Fruit fly (Drosophila melanogaster) whole organism, embryonic: ENCODE data around the gene Arl8.

Experiments used
- Abd-B ChIP-seq: fragments of 200-800 bp; sonication (Bioruptor generic); optimal IDR thresholded peaks from 2 replicates; lab custom pipeline; 2018; ENCODE audit warnings: missing biosample characterization, mild to moderate bottlenecking, missing genetic modification characterization, moderate library complexity
- Awh ChIP-seq: fragments of 200-800 bp; sonication (Bioruptor generic); IDR thresholded peaks from 2 replicates; pipeline ENCODE4, ENCODE4 v1.3.6; 2022; ENCODE audit warnings: missing biosample characterization, missing genetic modification characterization
- B-H1 ChIP-seq: fragments of 200-800 bp; sonication (Bioruptor generic); IDR thresholded peaks from 3 replicates; pipeline ENCODE4 v1.3.6; 2022; ENCODE audit warnings: missing biosample characterization, missing genetic modification characterization
- CG11247 ChIP-seq: fragments of 200-800 bp; sonication (Bioruptor generic); IDR thresholded peaks from 2 replicates; pipeline ENCODE4 v1.3.6; 2022; ENCODE audit warnings: missing biosample characterization, missing genetic modification characterization
- CG11560 ChIP-seq: fragments of 200-800 bp; sonication (Bioruptor generic); IDR thresholded peaks from 3 replicates; pipeline ENCODE4 v1.3.6; 2022; ENCODE audit warnings: missing biosample characterization, missing genetic modification characterization
- CG12071 ChIP-seq: fragments of 200-800 bp; sonication (Bioruptor generic); optimal IDR thresholded peaks from 3 replicates; lab custom pipeline; 2018; ENCODE audit warnings: missing biosample characterization, mild to moderate bottlenecking, missing genetic modification characterization
- CG12299 ChIP-seq: fragments of 200-800 bp; sonication (Bioruptor generic); optimal IDR thresholded peaks from 2 replicates; lab custom pipeline; 2018; ENCODE audit warnings: missing biosample characterization, mild to moderate bottlenecking, missing genetic modification characterization
- CG1233 ChIP-seq: fragments of 200-800 bp; sonication (Bioruptor generic); optimal IDR thresholded peaks from 4 replicates; lab custom pipeline; 2018; ENCODE audit warnings: missing biosample characterization, mild to moderate bottlenecking, missing genetic modification characterization
- CG12659 ChIP-seq: fragments of 200-800 bp; sonication (Bioruptor generic); optimal IDR thresholded peaks from 3 replicates; lab custom pipeline; 2017; ENCODE audit warnings: mild to moderate bottlenecking, missing biosample characterization, missing genetic modification reagents, missing genetic modification characterization
- CG12744 ChIP-seq: fragments of 200-800 bp; sonication (Bioruptor generic); optimal IDR thresholded peaks from 2 replicates; lab custom pipeline; 2016; ENCODE audit warnings: missing biosample characterization, missing genetic modification characterization
- CG12769 ChIP-seq: fragments of 200-800 bp; sonication (Bioruptor generic); optimal IDR thresholded peaks from 2 replicates; lab custom pipeline; 2019; ENCODE audit warnings: missing biosample characterization, mild to moderate bottlenecking, missing genetic modification characterization, moderate library complexity
- CG13424 ChIP-seq: fragments of 200-800 bp; sonication (Bioruptor generic); optimal IDR thresholded peaks from 2 replicates; lab custom pipeline; 2019; ENCODE audit warnings: missing biosample characterization, mild to moderate bottlenecking, missing genetic modification characterization, moderate library complexity
- CG17328 ChIP-seq: fragments of 200-800 bp; sonication (Bioruptor generic); IDR thresholded peaks from 2 replicates; pipeline ENCODE4 v1.3.6; 2022; ENCODE audit warnings: missing biosample characterization, missing genetic modification characterization
- CG17802 ChIP-seq: fragments of 200-800 bp; sonication (Bioruptor generic); optimal IDR thresholded peaks from 2 replicates; lab custom pipeline; 2018; ENCODE audit warnings: missing biosample characterization, mild to moderate bottlenecking, missing genetic modification characterization, moderate library complexity
- CG2199 ChIP-seq: fragments of 200-800 bp; sonication (Bioruptor generic); IDR thresholded peaks from 3 replicates; pipeline ENCODE4 v1.3.6; 2022; ENCODE audit warnings: missing biosample characterization, missing genetic modification characterization
- CG3847 ChIP-seq: fragments of 200-800 bp; sonication (Bioruptor generic); IDR thresholded peaks from 2 replicates; pipeline ENCODE4 v1.3.6; 2022; ENCODE audit warnings: missing biosample characterization, missing genetic modification characterization
- CG4404 ChIP-seq: fragments of 200-800 bp; sonication (Bioruptor generic); IDR thresholded peaks from 2 replicates; pipeline ENCODE4 v1.3.6; 2022; ENCODE audit warnings: missing biosample characterization, missing genetic modification characterization
- CG7839 ChIP-seq: fragments of 200-800 bp; sonication (Bioruptor generic); optimal IDR thresholded peaks from 3 replicates; lab custom pipeline; 2018; ENCODE audit warnings: missing biosample characterization, mild to moderate bottlenecking, missing genetic modification characterization, moderate library complexity
- CG9437 ChIP-seq: fragments of 200-800 bp; sonication (Bioruptor generic); optimal IDR thresholded peaks from 2 replicates; lab custom pipeline; 2018; ENCODE audit warnings: missing biosample characterization, mild to moderate bottlenecking, missing genetic modification characterization
- D ChIP-seq, 2 experiments: fragments of 200-800 bp in 1 of 2; fragments of >200 bp in 1 of 2; sonication (Bioruptor generic) in 1 of 2; optimal IDR thresholded peaks; 2 replicates in 1 of 2; 3 replicates in 1 of 2; lab custom pipeline; 2017; ENCODE audit warnings: mild to moderate bottlenecking in 1 of 2, missing biosample characterization in 1 of 2, missing genetic modification characterization in 1 of 2, missing genetic modification reagents in 1 of 2
- D19B ChIP-seq: fragments of 200-800 bp; sonication (Bioruptor generic); optimal IDR thresholded peaks from 2 replicates; lab custom pipeline; 2017; ENCODE audit warnings: missing biosample characterization, mild to moderate bottlenecking, missing genetic modification characterization
- Dp ChIP-seq: fragments of 200-800 bp; sonication (Bioruptor generic); optimal IDR thresholded peaks from 2 replicates; lab custom pipeline; 2018; ENCODE audit warnings: missing biosample characterization, mild to moderate bottlenecking, missing genetic modification characterization, moderate library complexity
- E2f1 ChIP-seq: fragments of 200-800 bp; sonication (Bioruptor generic); IDR thresholded peaks from 2 replicates; pipeline ENCODE4 v1.3.6; 2022; ENCODE audit warnings: missing biosample characterization, missing genetic modification characterization
- Hr51 ChIP-seq, 2 experiments: fragments of 200-800 bp; sonication (Bioruptor generic); optimal IDR thresholded peaks; 2 replicates in 1 of 2; 3 replicates in 1 of 2; lab custom pipeline; 2016 to 2018; ENCODE audit warnings: missing biosample characterization in 2 of 2, missing genetic modification characterization in 2 of 2, mild to moderate bottlenecking in 1 of 2, moderate library complexity in 1 of 2
- Kr ChIP-seq: fragments of 200-800 bp; sonication (Bioruptor generic); optimal IDR thresholded peaks from 2 replicates; lab custom pipeline; 2017; ENCODE audit warnings: missing biosample characterization, mild to moderate bottlenecking, missing genetic modification characterization
- Max ChIP-seq: fragments of 200-800 bp; sonication (Bioruptor generic); optimal IDR thresholded peaks from 2 replicates; lab custom pipeline; 2016; ENCODE audit warnings: missing biosample characterization, mild to moderate bottlenecking, missing genetic modification characterization
- Opbp ChIP-seq: fragments of 200-800 bp; sonication (Bioruptor generic); IDR thresholded peaks from 3 replicates; pipeline ENCODE4 v1.3.6; 2022; ENCODE audit warnings: missing biosample characterization, missing genetic modification characterization; ENCODE audit not compliant: partially characterized antibody
- Rfx ChIP-seq: fragments of 200-800 bp; sonication (Bioruptor generic); IDR thresholded peaks from 2 replicates; pipeline ENCODE4 v1.3.6; 2022; ENCODE audit warnings: missing biosample characterization, missing genetic modification characterization
- Rx ChIP-seq: fragments of 200-800 bp; sonication (Bioruptor generic); IDR thresholded peaks from 2 replicates; pipeline ENCODE4 v1.3.6; 2022; ENCODE audit warnings: missing biosample characterization, missing genetic modification characterization
- Six4 ChIP-seq: fragments of 200-800 bp; sonication (Bioruptor generic); optimal IDR thresholded peaks from 2 replicates; lab custom pipeline; 2016; ENCODE audit warnings: missing biosample characterization, missing genetic modification characterization
- Sox100B ChIP-seq: fragments of 200-800 bp; sonication (Bioruptor generic); optimal IDR thresholded peaks from 3 replicates; lab custom pipeline; 2018; ENCODE audit warnings: missing biosample characterization, mild to moderate bottlenecking, missing genetic modification characterization
- Usf ChIP-seq: fragments of 200-800 bp; sonication (Bioruptor generic); optimal IDR thresholded peaks from 2 replicates; lab custom pipeline; 2017; ENCODE audit warnings: missing genotype, missing biosample characterization, missing genetic modification characterization
- Vsx1 ChIP-seq: fragments of 200-800 bp; sonication (Bioruptor generic); optimal IDR thresholded peaks from 2 replicates; lab custom pipeline; 2017; ENCODE audit warnings: missing biosample characterization, mild to moderate bottlenecking, missing genetic modification characterization, missing genetic modification reagents
- bsh ChIP-seq, 2 experiments: fragments of 200-800 bp; sonication (Bioruptor generic); optimal IDR thresholded peaks; 2 replicates each; lab custom pipeline; 2017 to 2018; ENCODE audit warnings: mild to moderate bottlenecking in 2 of 2, missing biosample characterization in 2 of 2, missing genetic modification characterization in 2 of 2, moderate library complexity in 1 of 2
- chinmo ChIP-seq: fragments of 200-800 bp; sonication (Bioruptor generic); IDR thresholded peaks from 4 replicates; pipeline ENCODE4 v1.3.6; 2022; ENCODE audit warnings: missing biosample characterization, missing genetic modification characterization; ENCODE audit not compliant: partially characterized antibody
- dati ChIP-seq: fragments of 200-800 bp; sonication (Bioruptor generic); IDR thresholded peaks from 2 replicates; pipeline ENCODE4 v1.3.6; 2022; ENCODE audit warnings: missing biosample characterization, missing genetic modification characterization
- en ChIP-seq: fragments of 200-800 bp; sonication (Bioruptor generic); optimal IDR thresholded peaks from 2 replicates; lab custom pipeline; 2016; ENCODE audit warnings: missing biosample characterization, missing genetic modification characterization
- grau ChIP-seq: fragments of 200-800 bp; optimal IDR thresholded peaks from 3 replicates; lab custom pipeline; 2019; ENCODE audit warnings: missing biosample characterization, mild to moderate bottlenecking, missing genetic modification characterization, moderate library complexity
- gro ChIP-seq: fragments of 200-800 bp; sonication (Bioruptor generic); optimal IDR thresholded peaks from 2 replicates; lab custom pipeline; 2016; ENCODE audit warnings: missing biosample characterization, missing genetic modification characterization
- gt ChIP-seq: fragments of 200-800 bp; sonication (Bioruptor generic); IDR thresholded peaks from 2 replicates; pipeline ENCODE4 v1.3.6; 2022; ENCODE audit warnings: missing biosample characterization, missing genetic modification characterization
- her ChIP-seq: fragments of 200-800 bp; sonication (Bioruptor generic); optimal IDR thresholded peaks from 2 replicates; lab custom pipeline; 2016; ENCODE audit warnings: missing biosample characterization, missing genetic modification characterization
- luna ChIP-seq: fragments of 200-800 bp; sonication (Bioruptor generic); optimal IDR thresholded peaks from 2 replicates; lab custom pipeline; 2016; ENCODE audit warnings: missing biosample characterization, missing genetic modification characterization
- nerfin-2 ChIP-seq: fragments of 200-800 bp; sonication (Bioruptor generic); IDR thresholded peaks from 2 replicates; pipeline ENCODE4 v1.3.6; 2022; ENCODE audit warnings: missing biosample characterization, missing genetic modification characterization; ENCODE audit not compliant: partially characterized antibody
- pb ChIP-seq: fragments of 200-800 bp; sonication (Bioruptor generic); optimal IDR thresholded peaks from 3 replicates; lab custom pipeline; 2016; ENCODE audit warnings: missing biosample characterization, missing genetic modification characterization
- sna ChIP-seq: fragments of 200-800 bp; sonication (Bioruptor generic); IDR thresholded peaks from 2 replicates; pipeline ENCODE4 v1.3.6; 2022; ENCODE audit warnings: missing biosample characterization, missing genetic modification characterization; ENCODE audit not compliant: partially characterized antibody
- sug ChIP-seq: fragments of 200-800 bp; optimal IDR thresholded peaks from 2 replicates; lab custom pipeline; 2019; ENCODE audit warnings: missing biosample characterization, mild to moderate bottlenecking, missing genetic modification characterization, moderate library complexity
- wek ChIP-seq: fragments of 200-800 bp; sonication (Bioruptor generic); optimal IDR thresholded peaks from 3 replicates; lab custom pipeline; 2018; ENCODE audit warnings: missing biosample characterization, mild to moderate bottlenecking, missing genetic modification characterization, moderate library complexity

The Arl8 gene

DNA sequence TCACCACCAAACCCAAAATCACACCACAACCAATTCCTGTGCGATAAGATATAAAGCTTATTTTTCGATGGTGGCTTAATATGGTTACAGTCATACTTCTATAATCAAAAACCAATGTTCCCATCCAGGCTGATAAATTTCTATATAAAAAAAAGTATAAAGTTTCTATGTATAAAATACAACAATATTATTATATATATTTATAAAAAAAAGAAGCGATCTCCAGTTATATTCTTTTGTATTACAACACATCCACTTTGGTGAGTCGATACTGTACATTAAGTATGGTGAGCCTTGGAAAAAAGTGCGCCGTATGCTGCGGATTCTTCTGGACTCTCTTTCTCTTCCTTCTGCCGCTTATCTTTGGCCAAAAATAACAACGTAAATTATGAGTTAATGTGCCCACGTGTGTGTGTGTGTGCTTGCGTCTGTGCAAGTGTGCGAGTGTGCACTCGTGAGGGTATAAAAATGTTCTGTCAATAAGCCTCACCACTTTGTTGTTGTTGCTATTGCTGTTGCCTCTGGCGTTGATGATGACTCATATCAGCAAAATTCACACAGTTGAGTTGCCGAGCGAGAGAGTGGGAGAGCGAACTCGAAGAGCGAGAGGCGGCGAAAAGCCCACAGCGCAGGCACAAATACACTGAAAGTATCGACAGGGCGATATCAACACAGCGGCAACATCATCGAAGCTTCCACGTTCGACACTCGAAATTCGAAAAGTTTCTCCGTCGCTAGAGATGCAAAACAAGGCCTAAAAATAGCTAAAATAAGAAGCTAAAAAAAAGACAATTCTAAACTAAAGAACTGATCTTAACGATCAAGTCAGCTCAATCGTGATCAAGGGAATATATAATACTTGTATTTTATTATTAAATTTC is 6.7 kb upstream of the Arl8 start (continued):
- TF ChIP-seq pb (GFP tag; lab: Kevin White, UChicago) (no peak), her (peak; percentile 67), CG3847 (peak; percentile 59), CG12769 (tag; lab: Kevin White, UChicago) (peak; percentile 84), Awh (GFP tag; lab: Robert Waterston, UW) (no peak), Usf (GFP tag; lab: Kevin White, UChicago) (peak; percentile 2), CG17802 (no peak), wek (peak; percentile 64), Sox100B (GFP tag; lab: Kevin White, UChicago) (peak; percentile 66), gt (GFP tag; lab: Robert Waterston, UW) (no peak), sug (tag; lab: Kevin White, UChicago) (peak; percentile 50), Dp (GFP tag; lab: Kevin White, UChicago) (no peak), D (optimal IDR thresholded peaks at IDR 0.05; lab: Kevin White, UChicago) (no peak), D (GFP tag; optimal IDR thresholded peaks at IDR 0.05; lab: Kevin White, UChicago) (no peak), CG12659 (GFP tag; lab: Kevin White, UChicago) (peak; percentile 65), bsh (GFP tag; optimal IDR thresholded peaks at IDR 0.05; lab: Kevin White, UChicago) (peak; percentile 9 to 69), Vsx1 (GFP tag; lab: Kevin White, UChicago) (no peak), nerfin-2 (GFP tag; lab: Robert Waterston, UW) (no peak), dati (GFP tag; lab: Robert Waterston, UW) (no peak), CG12299 (tag; lab: Kevin White, UChicago) (peak; percentile 37), sna (GFP tag; lab: Robert Waterston, UW) (peak; percentile 48), Hr51 (GFP tag; optimal IDR thresholded peaks at IDR 0.05; lab: Kevin White, UChicago) (peak in 1 of 2 experiments; percentile 78), chinmo (GFP tag; lab: Robert Waterston, UW) (peak; percentile 96), Kr (no peak), Abd-B (peak; percentile 35), Opbp (no peak), B-H1 (GFP tag; lab: Robert Waterston, UW) (peak; percentile 50; the same call in 2 of the 3 replicates), CG12744 (GFP tag; lab: Kevin White, UChicago) (no peak), Max (peak; percentile 22), Six4 (peak; percentile 35), Rfx (peak; percentile 74), CG11247 (GFP tag; lab: Robert Waterston, UW) (peak; percentile 5; the same call in 1 of the 2 replicates), CG9437 (GFP tag; lab: Kevin White, UChicago) (peak; percentile 57), CG1233 (peak; percentile 59), D19B (GFP tag; lab: Kevin White, UChicago) (peak; percentile 52), CG4404 (GFP tag; lab: Robert Waterston, UW) (no peak), E2f1 (peak; percentile 69), CG2199 (peak; percentile 79), CG7839 (tag; lab: Kevin White, UChicago) (peak; percentile 82), CG11560 (tag; lab: Robert Waterston, UW) (peak; percentile 43; the same call in 2 of the 3 replicates), luna (GFP tag; lab: Kevin White, UChicago) (no peak), Rx (0 out of 2 replicates have a peak, but pooled peaks have one; percentile 3), en (GFP tag; lab: Kevin White, UChicago) (no peak), CG12071 (GFP tag; lab: Kevin White, UChicago) (no peak), CG17328 (GFP tag; lab: Robert Waterston, UW) (peak; percentile 25; the same call in 1 of the 2 replicates), grau (tag; lab: Kevin White, UChicago) (peak; percentile 98), CG13424 (tag; lab: Kevin White, UChicago) (peak; percentile 75), gro (GFP tag; lab: Kevin White, UChicago) (peak; percentile 21)
